Fruit fly (Drosophila melanogaster): Measurements from ENCODE around the gene Nepl16.

Gene Nepl16

dm6 chr3R:25108932-25109331 is 3.4 kb downstream of the Nepl16 start, which contains the start of gene CG34027:
Gene CG34027 (minus strand): TSS chr3R:25109032.
- TF ChIP-seq CoRest (tag; optimal IDR thresholded peaks at IDR 0.05) (no peak), CG7987 (GFP tag; optimal IDR thresholded peaks at IDR 0.05) (no peak), zfh1 (GFP tag; IDR thresholded peaks at IDR 0.05) (no peak), CG13123 (GFP tag; optimal IDR thresholded peaks at IDR 0.05) (no peak), Dfd (GFP tag; optimal IDR thresholded peaks at IDR 0.05) (no peak), CG8359 (GFP tag; optimal IDR thresholded peaks at IDR 0.05; ENCODE audit: borderline replicate concordance) (no peak), CG2712 (tag; optimal IDR thresholded peaks at IDR 0.05) (no peak), vfl (GFP tag; optimal IDR thresholded peaks at IDR 0.05) (no peak), Fer2 (tag; optimal IDR thresholded peaks at IDR 0.05) (no peak), ems (GFP tag; optimal IDR thresholded peaks at IDR 0.05) (no peak), ewg (GFP tag; optimal IDR thresholded peaks at IDR 0.05) (no peak), CG2116 (GFP tag; optimal IDR thresholded peaks at IDR 0.05) (no peak), CG12104 (GFP tag; optimal IDR thresholded peaks at IDR 0.05) (no peak), ro (GFP tag; IDR thresholded peaks at IDR 0.05) (no peak), z (GFP tag; IDR thresholded peaks at IDR 0.05) (no peak)

- TF ChIP-seq Asciz (GFP tag; optimal IDR thresholded peaks at IDR 0.05) (no peak), B-H2 (GFP tag; optimal IDR thresholded peaks at IDR 0.05) (no peak), slbo (GFP tag; IDR thresholded peaks at IDR 0.05) (no peak), CG42726 (GFP tag; IDR thresholded peaks at IDR 0.05; ENCODE audit: partially characterized antibody) (no peak), CG16863 (GFP tag; optimal IDR thresholded peaks at IDR 0.05) (no peak)
Measured at dm6 chr3R:25102253-25102652, 10.1 kb downstream of the Nepl16 start, which contains the start of gene CG45095. Gene CG45095 (plus strand): TSS chr3R:25102553.

- no peak for TF ChIP-seq CG32772 (GFP tag; IDR thresholded peaks at IDR 0.05)
- TF ChIP-seq HHEX (GFP tag; optimal IDR thresholded peaks at IDR 0.05), result no peak
- no peak for TF ChIP-seq CG12071 (GFP tag; optimal IDR thresholded peaks at IDR 0.05)
- TF ChIP-seq Hr51 (GFP tag; optimal IDR thresholded peaks at IDR 0.05), result no peak
- no peak for TF ChIP-seq odd (GFP tag; optimal IDR thresholded peaks at IDR 0.05)
- no peak for TF ChIP-seq CG17361 (GFP tag; IDR thresholded peaks at IDR 0.05)
- no peak for TF ChIP-seq CG11504 (tag; optimal IDR thresholded peaks at IDR 0.05)
- TF ChIP-seq ash1 (GFP tag; optimal IDR thresholded peaks at IDR 0.05), result no peak
- no peak for TF ChIP-seq C15 (GFP tag; IDR thresholded peaks at IDR 0.05)
- peak; percentile 38 for TF ChIP-seq Sry-δ (GFP tag; optimal IDR thresholded peaks at IDR 0.05)
- TF ChIP-seq CG4617 (GFP tag; optimal IDR thresholded peaks at IDR 0.05; ENCODE audit: borderline replicate concordance), result peak; percentile 84
- no peak for TF ChIP-seq CG13775 (GFP tag; optimal IDR thresholded peaks at IDR 0.05)
- no peak for TF ChIP-seq CG6765 (GFP tag; optimal IDR thresholded peaks at IDR 0.05)
- TF ChIP-seq Ravus (GFP tag; IDR thresholded peaks at IDR 0.05), result no peak
- TF ChIP-seq cg (GFP tag; optimal IDR thresholded peaks at IDR 0.05), result peak; percentile 71
- peak; percentile 88 for TF ChIP-seq row (GFP tag; IDR thresholded peaks at IDR 0.05)
- no peak for TF ChIP-seq CG12391 (tag; optimal IDR thresholded peaks at IDR 0.05)
- TF ChIP-seq CG7987 (GFP tag; optimal IDR thresholded peaks at IDR 0.05), result no peak
- peak; percentile 0 for TF ChIP-seq NC2β (GFP tag; optimal IDR thresholded peaks at IDR 0.05)
- TF ChIP-seq hbn (GFP tag; IDR thresholded peaks at IDR 0.05; ENCODE audit: partially characterized antibody), result no peak
- TF ChIP-seq CG2116 (GFP tag; optimal IDR thresholded peaks at IDR 0.05), result peak; percentile 8
- no peak for TF ChIP-seq HLH54F (GFP tag; optimal IDR thresholded peaks at IDR 0.05)
- no peak for TF ChIP-seq grau (tag; optimal IDR thresholded peaks at IDR 0.05)
- no peak for TF ChIP-seq Dref (GFP tag; IDR thresholded peaks at IDR 0.05)
- TF ChIP-seq unpg (GFP tag; optimal IDR thresholded peaks at IDR 0.05), result no peak
- no peak for TF ChIP-seq HLH3B (GFP tag; IDR thresholded peaks at IDR 0.05)
- no peak for TF ChIP-seq CG43689 (GFP tag; IDR thresholded peaks at IDR 0.05)
- TF ChIP-seq Bgb (GFP tag; IDR thresholded peaks at IDR 0.05; ENCODE audit: partially characterized antibody), result no peak; the same call in 1 of the 2 replicates
- TF ChIP-seq az2 (GFP tag; optimal IDR thresholded peaks at IDR 0.05), result no peak
- no peak for TF ChIP-seq kay (GFP tag; optimal IDR thresholded peaks at IDR 0.05)
- no peak for TF ChIP-seq Elba2 (GFP tag; optimal IDR thresholded peaks at IDR 0.05)
Measured at dm6 chr3R:25097486-25097885, 14.8 kb downstream of the Nepl16 start, which contains the start of the genes CG33095 and CG33096. Gene CG33095 (plus strand): TSS chr3R:25097672. Gene CG33096 (plus strand): TSS chr3R:25097672.
